Worm (Caenorhabditis elegans) whole organism, L1 larva: Measurements from ENCODE around the gene C06E7.88.

Source experiments
- aha-1 ChIP-seq: fragments of 150-350 bp; optimal IDR thresholded peaks from 2 replicates; lab custom pipeline; 2014; ENCODE audit warnings: missing biosample characterization, missing genetic modification characterization
- dpl-1 ChIP-seq, 3 experiments: fragments of 150-350 bp in 2 of 3; sonication (generic microtip) in 1 of 3; optimal IDR thresholded peaks; 2 replicates each; lab custom pipeline; 2014 to 2017; ENCODE audit warnings: missing biosample characterization in 3 of 3, missing genetic modification characterization in 3 of 3, missing genetic modification reagents in 3 of 3
- elt-3 ChIP-seq, 6 experiments: fragments of 150-350 bp in 1 of 6; sonication (generic microtip); optimal IDR thresholded peaks; 2 replicates each; lab custom pipeline; 2017 to 2018; ENCODE audit warnings: missing biosample characterization in 6 of 6, missing genetic modification characterization in 6 of 6, inconsistent platforms in 1 of 6
- fkh-10 ChIP-seq: sonication (generic microtip); optimal IDR thresholded peaks from 2 replicates; lab custom pipeline; 2017; ENCODE audit warnings: missing biosample characterization, missing genetic modification reagents, missing genetic modification characterization
- fkh-8 ChIP-seq: sonication (generic microtip); optimal IDR thresholded peaks from 2 replicates; lab custom pipeline; 2016; ENCODE audit warnings: mild to moderate bottlenecking, missing genetic modification characterization, missing compliant biosample characterization
- fos-1 ChIP-seq: fragments of 150-350 bp; optimal IDR thresholded peaks from 2 replicates; lab custom pipeline; 2014; ENCODE audit warnings: missing biosample characterization, missing genetic modification characterization
- irx-1 ChIP-seq: sonication (generic microtip); optimal IDR thresholded peaks from 2 replicates; lab custom pipeline; 2016; ENCODE audit warnings: missing genetic modification characterization, missing compliant biosample characterization
- jun-1 ChIP-seq: fragments of 150-350 bp; optimal IDR thresholded peaks from 2 replicates; lab custom pipeline; 2014; ENCODE audit warnings: missing biosample characterization, missing genetic modification reagents, missing genetic modification characterization
- lin-13 ChIP-seq: fragments of 150-350 bp; optimal IDR thresholded peaks from 2 replicates; lab custom pipeline; 2014; ENCODE audit warnings: missing biosample characterization, missing genetic modification reagents, missing genetic modification characterization
- lin-39 ChIP-seq: fragments of 150-350 bp; optimal IDR thresholded peaks from 2 replicates; lab custom pipeline; 2014; ENCODE audit warnings: missing biosample characterization, missing genetic modification reagents, missing genetic modification characterization
- nhr-11 ChIP-seq: fragments of 150-350 bp; optimal IDR thresholded peaks from 2 replicates; lab custom pipeline; 2014; ENCODE audit warnings: missing biosample characterization, missing genetic modification characterization
- nhr-47 ChIP-seq: sonication (generic microtip); optimal IDR thresholded peaks from 2 replicates; lab custom pipeline; 2016; ENCODE audit warnings: mild to moderate bottlenecking, missing genetic modification characterization, moderate library complexity, missing compliant biosample characterization
- tbx-2 ChIP-seq: sonication (generic microtip); optimal IDR thresholded peaks from 2 replicates; lab custom pipeline; 2016; ENCODE audit warnings: missing genetic modification characterization, missing compliant biosample characterization

- TF ChIP-seq aha-1 (tag; lab: Kevin White, UChicago) (no peak), fos-1 (no peak), nhr-47 (tag; lab: Kevin White, UChicago) (no peak), nhr-11 (tag; lab: Kevin White, UChicago) (no peak), tbx-2 (tag; lab: Kevin White, UChicago) (no peak), fkh-8 (tag; lab: Kevin White, UChicago) (no peak), irx-1 (tag; lab: Kevin White, UChicago) (no peak), fkh-10 (GFP tag; lab: Kevin White, UChicago) (peak; percentile 95), elt-3 (tag; optimal IDR thresholded peaks at IDR 0.05; lab: Kevin White, UChicago) (no peak), lin-13 (GFP tag; lab: Kevin White, UChicago) (no peak), lin-39 (tag; lab: Kevin White, UChicago) (no peak), dpl-1 (GFP tag; optimal IDR thresholded peaks at IDR 0.05; lab: Kevin White, UChicago) (no peak), jun-1 (tag; lab: Kevin White, UChicago) (no peak)
Observed at ce11 chrIV:5915152-5915551, 48.1 kb upstream of the C06E7.88 start.
